Fruit fly (Drosophila melanogaster) whole organism, wandering third instar larva: Measurements from ENCODE around the gene Art4.

Experiments used
- Abd-B ChIP-seq: fragments of >200 bp; optimal IDR thresholded peaks from 2 replicates; lab custom pipeline; 2017; ENCODE audit warnings: missing biosample characterization, missing genetic modification characterization
- CG32264 ChIP-seq: fragments of 200-800 bp; sonication (Bioruptor generic); optimal IDR thresholded peaks from 2 replicates; lab custom pipeline; 2016; ENCODE audit warnings: missing biosample characterization, missing genetic modification characterization
- CG9705 ChIP-seq: fragments of 200-800 bp; sonication (Bioruptor generic); optimal IDR thresholded peaks from 2 replicates; lab custom pipeline; 2018; ENCODE audit warnings: missing biosample characterization, mild to moderate bottlenecking, missing genetic modification characterization
- CrebA ChIP-seq: fragments of 200-800 bp; sonication (Bioruptor generic); optimal IDR thresholded peaks from 2 replicates; lab custom pipeline; 2016; ENCODE audit warnings: missing biosample characterization, mild to moderate bottlenecking, missing genetic modification characterization, borderline replicate concordance
- Dfd ChIP-seq: fragments of >200 bp; optimal IDR thresholded peaks from 2 replicates; lab custom pipeline; 2017; ENCODE audit warnings: missing biosample characterization, missing genetic modification characterization
- Dif ChIP-seq: fragments of 200-275, 200-300 bp; sonication (Bioruptor generic); optimal IDR thresholded peaks from 2 replicates; lab custom pipeline; 2018; ENCODE audit warnings: missing biosample characterization, missing genetic modification characterization; ENCODE audit not compliant: partially characterized antibody
- GATAd ChIP-seq: sonication (Bioruptor generic); optimal IDR thresholded peaks from 2 replicates; lab custom pipeline; 2016; ENCODE audit warnings: missing biosample characterization, missing genetic modification characterization
- HLH106 ChIP-seq: fragments of 200-800 bp; optimal IDR thresholded peaks from 3 replicates; lab custom pipeline; 2019; ENCODE audit warnings: missing biosample characterization, mild to moderate bottlenecking, missing genetic modification characterization, moderate library complexity
- Hnf4 ChIP-seq: fragments of 200-800 bp; sonication (Bioruptor generic); optimal IDR thresholded peaks from 2 replicates; lab custom pipeline; 2016; ENCODE audit warnings: missing biosample characterization, mild to moderate bottlenecking, missing genetic modification characterization
- Hr78 ChIP-seq: fragments of >200 bp; optimal IDR thresholded peaks from 2 replicates; lab custom pipeline; 2017; ENCODE audit warnings: missing biosample characterization, missing genetic modification characterization
- Hr83 ChIP-seq: fragments of 200-300 bp; sonication (Bioruptor generic); optimal IDR thresholded peaks from 2 replicates; lab custom pipeline; 2016; ENCODE audit warnings: missing biosample characterization, mild to moderate bottlenecking, missing genetic modification characterization, moderate library complexity; ENCODE audit not compliant: poor library complexity, severe bottlenecking
- Jra ChIP-seq: sonication (Bioruptor generic); optimal IDR thresholded peaks from 2 replicates; lab custom pipeline; 2016; ENCODE audit warnings: missing biosample characterization, missing genetic modification characterization
- Mio ChIP-seq: sonication (Bioruptor generic); optimal IDR thresholded peaks from 2 replicates; lab custom pipeline; 2016; ENCODE audit warnings: missing biosample characterization, missing genetic modification characterization
- Myc ChIP-seq: fragments of >200 bp; optimal IDR thresholded peaks from 2 replicates; lab custom pipeline; 2017
- N ChIP-seq: fragments of >200 bp; optimal IDR thresholded peaks from 2 replicates; lab custom pipeline; 2018; ENCODE audit warnings: missing biosample characterization, missing external identifiers, missing genetic modification characterization
- OdsH ChIP-seq: fragments of 200-800 bp; sonication (Bioruptor generic); optimal IDR thresholded peaks from 2 replicates; lab custom pipeline; 2016; ENCODE audit warnings: missing biosample characterization, mild to moderate bottlenecking, missing genetic modification characterization
- Rel ChIP-seq, 2 experiments: fragments of 200-800 bp; sonication (Bioruptor generic) in 1 of 2; optimal IDR thresholded peaks; 2 replicates in 1 of 2; 3 replicates in 1 of 2; lab custom pipeline; 2016 to 2019; ENCODE audit warnings: mild to moderate bottlenecking in 2 of 2, missing biosample characterization in 2 of 2, missing genetic modification characterization in 2 of 2, moderate library complexity in 1 of 2
- Sp1 ChIP-seq: fragments of 200-800 bp; sonication (Bioruptor generic); optimal IDR thresholded peaks from 3 replicates; lab custom pipeline; 2019; ENCODE audit warnings: missing biosample characterization, mild to moderate bottlenecking, missing genetic modification characterization, moderate library complexity
- Vsx2 ChIP-seq: fragments of 200-300, 225-300 bp; sonication (Bioruptor generic); optimal IDR thresholded peaks from 2 replicates; lab custom pipeline; 2018; ENCODE audit warnings: missing biosample characterization, missing genetic modification characterization; ENCODE audit not compliant: partially characterized antibody
- br ChIP-seq: fragments of 200-800 bp; sonication (Bioruptor generic); optimal IDR thresholded peaks from 2 replicates; lab custom pipeline; 2016; ENCODE audit warnings: missing biosample characterization, missing genetic modification characterization
- brk ChIP-seq: fragments of 200-800 bp; sonication (Bioruptor generic); optimal IDR thresholded peaks from 2 replicates; lab custom pipeline; 2016; ENCODE audit warnings: missing biosample characterization, mild to moderate bottlenecking, missing genetic modification characterization
- dl ChIP-seq, 2 experiments: fragments of 175-275, 200-275 bp in 1 of 2; fragments of 200-275 bp in 1 of 2; sonication (Bioruptor generic); optimal IDR thresholded peaks; lab custom pipeline; 2018; ENCODE audit warnings: mild to moderate bottlenecking in 2 of 2, missing biosample characterization in 2 of 2, missing genetic modification characterization in 2 of 2, moderate library complexity in 2 of 2; ENCODE audit not compliant: partially characterized antibody in 2 of 2, insufficient read depth in 1 of 2
- dmrt93B ChIP-seq: fragments of 200-800 bp; sonication (Bioruptor generic); optimal IDR thresholded peaks from 2 replicates; lab custom pipeline; 2018; ENCODE audit warnings: missing biosample characterization, mild to moderate bottlenecking, missing genetic modification characterization
- dsf ChIP-seq: sonication (Bioruptor generic); optimal IDR thresholded peaks from 2 replicates; lab custom pipeline; 2016; ENCODE audit warnings: missing biosample characterization, missing genetic modification characterization, borderline replicate concordance
- ey ChIP-seq: fragments of 200-800 bp; sonication (Bioruptor generic); optimal IDR thresholded peaks from 2 replicates; lab custom pipeline; 2016; ENCODE audit warnings: missing biosample characterization, missing genetic modification characterization
- foxo ChIP-seq, 2 experiments: fragments of 200-800 bp; sonication (Bioruptor generic); optimal IDR thresholded peaks; 2 replicates in 1 of 2; 3 replicates in 1 of 2; lab custom pipeline; 2016 to 2017; ENCODE audit warnings: missing biosample characterization in 2 of 2, missing genetic modification characterization in 2 of 2
- fru ChIP-seq: fragments of 200-800 bp; sonication (Bioruptor generic); optimal IDR thresholded peaks from 3 replicates; lab custom pipeline; 2016; ENCODE audit warnings: missing biosample characterization, mild to moderate bottlenecking, missing genetic modification characterization
- h ChIP-seq: fragments of 200-800 bp; sonication (Bioruptor generic); optimal IDR thresholded peaks from 3 replicates; lab custom pipeline; 2016; ENCODE audit warnings: missing biosample characterization, mild to moderate bottlenecking, missing genetic modification characterization
- jim ChIP-seq: fragments of 175-275, 200-325 bp; sonication (Bioruptor generic); optimal IDR thresholded peaks from 2 replicates; lab custom pipeline; 2016; ENCODE audit warnings: missing biosample characterization, mild to moderate bottlenecking, missing genetic modification characterization
- lola ChIP-seq: fragments of >200 bp; optimal IDR thresholded peaks from 2 replicates; lab custom pipeline; 2017; ENCODE audit warnings: missing biosample characterization, missing genetic modification characterization
- pan ChIP-seq: fragments of >200 bp; optimal IDR thresholded peaks from 2 replicates; lab custom pipeline; 2017
- psq ChIP-seq: fragments of 200-800 bp; sonication (Bioruptor generic); optimal IDR thresholded peaks from 3 replicates; lab custom pipeline; 2017; ENCODE audit warnings: missing biosample characterization, mild to moderate bottlenecking, missing genetic modification characterization, moderate library complexity
- rgr ChIP-seq: fragments of 200-800 bp; sonication (Bioruptor generic); optimal IDR thresholded peaks from 3 replicates; lab custom pipeline; 2016; ENCODE audit warnings: missing biosample characterization, mild to moderate bottlenecking, missing genetic modification characterization
- sage ChIP-seq: fragments of 200-800 bp; sonication (Bioruptor generic); optimal IDR thresholded peaks from 2 replicates; lab custom pipeline; 2016; ENCODE audit warnings: missing biosample characterization, mild to moderate bottlenecking, missing genetic modification characterization
- sv ChIP-seq: fragments of 200-800 bp; sonication (Bioruptor generic); optimal IDR thresholded peaks from 3 replicates; lab custom pipeline; 2016; ENCODE audit warnings: missing biosample characterization, missing genetic modification characterization
- tai ChIP-seq: sonication (Bioruptor generic); optimal IDR thresholded peaks from 2 replicates; lab custom pipeline; 2016; ENCODE audit warnings: missing biosample characterization, missing genetic modification characterization
- usp ChIP-seq: fragments of >200 bp; optimal IDR thresholded peaks from 2 replicates; lab custom pipeline; 2017; ENCODE audit warnings: missing biosample characterization, missing genetic modification characterization
- woc ChIP-seq: sonication (Bioruptor generic); optimal IDR thresholded peaks from 2 replicates; lab custom pipeline; 2016; ENCODE audit warnings: missing biosample characterization, mild to moderate bottlenecking, missing genetic modification characterization

The Art4 gene

DNA sequence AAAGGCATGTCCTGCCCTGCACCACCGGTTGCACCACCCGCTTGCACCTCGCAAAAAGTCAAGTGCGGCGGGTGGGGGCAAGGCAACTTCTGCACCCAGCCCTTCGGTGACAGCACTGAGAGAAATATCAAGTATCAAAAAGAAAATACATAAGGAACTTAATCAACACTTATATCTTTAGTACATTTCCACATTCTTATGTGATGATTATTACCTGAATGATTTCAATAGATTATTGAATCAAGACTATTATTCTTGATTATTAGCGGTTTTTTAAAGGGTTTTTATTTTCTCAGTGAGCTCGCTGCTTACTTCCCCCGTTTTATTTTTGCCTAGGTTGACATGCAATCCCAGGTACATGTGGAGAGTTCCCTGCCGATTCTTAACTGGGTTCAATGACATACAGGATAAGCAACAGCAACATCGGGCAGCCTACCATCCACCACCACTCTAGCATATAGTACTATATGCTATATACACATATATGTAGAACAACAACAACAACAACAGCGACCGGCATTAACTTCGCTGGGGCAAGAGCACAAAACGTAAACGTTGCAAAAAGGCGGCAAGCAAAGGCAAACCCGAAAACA is 19.7 kb downstream of the Art4 start:
- TF ChIP-seq h (GFP tag; lab: Kevin White, UChicago) = peak; percentile 4
- peak; percentile 27 for TF ChIP-seq fru (GFP tag; lab: Kevin White, UChicago)
- no peak for TF ChIP-seq HLH106 (tag; lab: Kevin White, UChicago)
- peak in 1 of 2 experiments; percentile 28 for TF ChIP-seq foxo (GFP tag; optimal IDR thresholded peaks at IDR 0.05; lab: Kevin White, UChicago)

dm6 chr3R:9964600-9965301 is 21.1 kb downstream of the Art4 start:
- TF ChIP-seq lola (GFP tag; lab: Kevin White, UChicago) = no peak
- no peak for TF ChIP-seq CG32264
- no peak for TF ChIP-seq Dfd (GFP tag; lab: Kevin White, UChicago)
- TF ChIP-seq N (GFP tag; lab: Kevin White, UChicago) = no peak
- no peak for TF ChIP-seq foxo (GFP tag; optimal IDR thresholded peaks at IDR 0.05; lab: Kevin White, UChicago)
- TF ChIP-seq Hr78 = no peak
- no peak for TF ChIP-seq CrebA (GFP tag; lab: Kevin White, UChicago)
- no peak for TF ChIP-seq Vsx2 (GFP tag; lab: Kevin White, UChicago)
- no peak for TF ChIP-seq dsf (GFP tag; lab: Kevin White, UChicago)

DNA sequence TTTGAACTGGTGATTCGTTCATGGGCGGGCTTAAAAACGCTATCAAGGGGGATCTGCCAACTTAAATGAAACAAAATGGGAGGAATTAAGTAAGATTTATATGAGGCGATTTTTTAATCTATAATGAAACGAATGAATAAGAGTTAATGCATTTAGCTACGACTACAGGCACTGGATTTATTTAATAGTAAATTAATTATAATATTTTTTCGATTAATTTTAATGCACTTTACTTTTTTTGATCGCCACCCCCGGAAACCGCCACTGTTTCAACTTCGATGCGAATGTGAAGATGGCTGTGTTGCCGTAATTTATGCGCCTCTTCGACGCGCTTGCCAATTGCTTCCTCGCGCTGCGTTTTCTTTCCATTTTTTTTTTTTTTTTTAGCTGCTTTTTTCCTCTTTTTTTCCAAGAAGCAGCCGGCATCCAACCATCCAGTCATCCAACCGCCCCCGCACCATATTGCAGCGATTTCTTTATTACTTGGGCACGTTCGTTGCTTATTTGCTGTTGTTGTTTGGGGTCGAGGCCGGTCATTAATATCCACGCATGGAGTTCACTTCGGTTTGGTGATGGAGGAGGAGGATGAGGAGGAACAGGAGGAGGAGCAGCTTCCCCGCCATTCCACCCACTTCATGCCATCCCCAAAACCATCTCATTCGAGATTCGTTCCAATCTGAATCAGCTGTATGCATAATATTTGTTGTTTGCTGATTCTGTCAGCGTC is 22.5 kb downstream of the Art4 start:
- TF ChIP-seq lola (GFP tag; lab: Kevin White, UChicago) (no peak), CG9705 (GFP tag; lab: Kevin White, UChicago) (no peak), Rel (GFP tag; optimal IDR thresholded peaks at IDR 0.05; lab: Kevin White, UChicago) (no peak), Rel (tag; optimal IDR thresholded peaks at IDR 0.05; lab: Kevin White, UChicago) (no peak), Mio (GFP tag; lab: Kevin White, UChicago) (no peak), Abd-B (GFP tag; lab: Kevin White, UChicago) (no peak), OdsH (GFP tag; lab: Kevin White, UChicago) (no peak), sage (no peak), Myc (lab: Kevin White, UChicago) (no peak), Hnf4 (GFP tag; lab: Kevin White, UChicago) (peak; percentile 20), CG32264 (no peak), HLH106 (tag; lab: Kevin White, UChicago) (peak; percentile 73), N (GFP tag; lab: Kevin White, UChicago) (no peak), ey (GFP tag; lab: Kevin White, UChicago) (no peak), Hr78 (no peak), CrebA (GFP tag; lab: Kevin White, UChicago) (no peak), dmrt93B (GFP tag; lab: Kevin White, UChicago) (peak; percentile 28), tai (GFP tag; lab: Kevin White, UChicago) (no peak), sv (GFP tag; lab: Kevin White, UChicago) (no peak), brk (GFP tag; lab: Kevin White, UChicago) (no peak), foxo (GFP tag; optimal IDR thresholded peaks at IDR 0.05; lab: Kevin White, UChicago) (peak in 1 of 2 experiments; percentile 61), usp (GFP tag; lab: Kevin White, UChicago) (no peak), psq (GFP tag; lab: Kevin White, UChicago) (peak; percentile 17), rgr (GFP tag; lab: Kevin White, UChicago) (no peak), GATAd (GFP tag; lab: Kevin White, UChicago) (no peak), br (GFP tag; lab: Kevin White, UChicago) (no peak), Vsx2 (GFP tag; lab: Kevin White, UChicago) (no peak), h (GFP tag; lab: Kevin White, UChicago) (no peak), jim (GFP tag; lab: Kevin White, UChicago) (no peak), Jra (no peak), Hr83 (GFP tag; lab: Kevin White, UChicago) (no peak), fru (GFP tag; lab: Kevin White, UChicago) (peak; percentile 44), dl (GFP tag; optimal IDR thresholded peaks at IDR 0.05; lab: Kevin White, UChicago; ENCODE audit: insufficient read depth in 1 of 2, partially characterized antibody in 2 of 2) (no peak), dsf (GFP tag; lab: Kevin White, UChicago) (no peak), Sp1 (GFP tag; lab: Kevin White, UChicago) (peak; percentile 1), woc (GFP tag; lab: Kevin White, UChicago) (no peak), Dfd (GFP tag; lab: Kevin White, UChicago) (no peak), Dif (no peak), pan (no peak)
- TF ChIP-seq, all 38 proteins: peak for 7
